Fruit fly (Drosophila melanogaster): ENCODE measurements around the gene Naam.

The Naam gene

dm6 chr3R:19641498-19642065, 29.7 kb upstream of the Naam start (continued):
- TF ChIP-seq Vsx2 (GFP tag; optimal IDR thresholded peaks at IDR 0.05; ENCODE audit: partially characterized antibody) = no peak

dm6 chr3R:19642092-19642892, 29.0 kb upstream of the Naam start, which contains the start of gene subdued:
Gene subdued (minus strand): TSS chr3R:19642722.
- TF ChIP-seq br (GFP tag; optimal IDR thresholded peaks at IDR 0.05) (no peak), GATAd (GFP tag; optimal IDR thresholded peaks at IDR 0.05) (peak; percentile 70), rgr (GFP tag; optimal IDR thresholded peaks at IDR 0.05) (no peak), dl (GFP tag; optimal IDR thresholded peaks at IDR 0.05; ENCODE audit: insufficient read depth in 1 of 2, partially characterized antibody in 2 of 2) (no peak), Hnf4 (GFP tag; optimal IDR thresholded peaks at IDR 0.05) (no peak), lola (GFP tag; optimal IDR thresholded peaks at IDR 0.05) (peak; percentile 60), sage (GFP tag; optimal IDR thresholded peaks at IDR 0.05) (peak; percentile 4), Rel (GFP tag; optimal IDR thresholded peaks at IDR 0.05) (no peak), Rel (tag; optimal IDR thresholded peaks at IDR 0.05) (peak; percentile 88)

dm6 chr3R:19642893-19643270, 28.4 kb upstream of the Naam start:
- TF ChIP-seq woc (GFP tag; optimal IDR thresholded peaks at IDR 0.05) (no peak), Dfd (GFP tag; optimal IDR thresholded peaks at IDR 0.05) (no peak), ey (GFP tag; optimal IDR thresholded peaks at IDR 0.05) (no peak), Sp1 (GFP tag; optimal IDR thresholded peaks at IDR 0.05) (no peak), dsf (GFP tag; optimal IDR thresholded peaks at IDR 0.05; ENCODE audit: borderline replicate concordance) (no peak), brk (GFP tag; optimal IDR thresholded peaks at IDR 0.05) (no peak), pan (optimal IDR thresholded peaks at IDR 0.05) (no peak), N (GFP tag; optimal IDR thresholded peaks at IDR 0.05) (no peak), h (GFP tag; optimal IDR thresholded peaks at IDR 0.05) (peak; percentile 28), usp (GFP tag; optimal IDR thresholded peaks at IDR 0.05) (no peak), CG32264 (GFP tag; optimal IDR thresholded peaks at IDR 0.05) (no peak), dmrt93B (GFP tag; optimal IDR thresholded peaks at IDR 0.05) (no peak), Myc (optimal IDR thresholded peaks at IDR 0.05) (peak; percentile 29), br (GFP tag; optimal IDR thresholded peaks at IDR 0.05) (peak; percentile 31), Hnf4 (GFP tag; optimal IDR thresholded peaks at IDR 0.05) (peak; percentile 49), HLH106 (tag; optimal IDR thresholded peaks at IDR 0.05) (no peak), sv (GFP tag; optimal IDR thresholded peaks at IDR 0.05) (no peak), CrebA (GFP tag; optimal IDR thresholded peaks at IDR 0.05; ENCODE audit: borderline replicate concordance) (no peak), GATAd (GFP tag; optimal IDR thresholded peaks at IDR 0.05) (peak; percentile 59), rgr (GFP tag; optimal IDR thresholded peaks at IDR 0.05) (peak; percentile 4), Rel (GFP tag; optimal IDR thresholded peaks at IDR 0.05) (no peak), Rel (tag; optimal IDR thresholded peaks at IDR 0.05) (no peak), jim (GFP tag; optimal IDR thresholded peaks at IDR 0.05) (no peak), Jra (GFP tag; optimal IDR thresholded peaks at IDR 0.05) (peak; percentile 34), Dif (GFP tag; optimal IDR thresholded peaks at IDR 0.05; ENCODE audit: partially characterized antibody) (no peak), lola (GFP tag; optimal IDR thresholded peaks at IDR 0.05) (no peak), sage (GFP tag; optimal IDR thresholded peaks at IDR 0.05) (no peak), foxo (GFP tag; optimal IDR thresholded peaks at IDR 0.05) (peak in 1 of 2 experiments; percentile 21), CG9705 (GFP tag; optimal IDR thresholded peaks at IDR 0.05) (no peak), Abd-B (GFP tag; optimal IDR thresholded peaks at IDR 0.05) (no peak), Hr78 (GFP tag; optimal IDR thresholded peaks at IDR 0.05) (no peak), dl (GFP tag; optimal IDR thresholded peaks at IDR 0.05; ENCODE audit: insufficient read depth in 1 of 2, partially characterized antibody in 2 of 2) (no peak), Mio (GFP tag; optimal IDR thresholded peaks at IDR 0.05) (no peak), OdsH (GFP tag; optimal IDR thresholded peaks at IDR 0.05) (no peak), fru (GFP tag; optimal IDR thresholded peaks at IDR 0.05) (peak; percentile 16), Vsx2 (GFP tag; optimal IDR thresholded peaks at IDR 0.05; ENCODE audit: partially characterized antibody) (no peak), tai (GFP tag; optimal IDR thresholded peaks at IDR 0.05) (no peak), psq (GFP tag; optimal IDR thresholded peaks at IDR 0.05) (no peak), Hr83 (GFP tag; optimal IDR thresholded peaks at IDR 0.05; ENCODE audit: poor library complexity, severe bottlenecking) (peak; percentile 50)

Measured in whole organism, wandering third instar larva.